Fruit fly (Drosophila melanogaster) Kc167 (cell line): ENCODE measurements around the gene CG5611.

Source experiments
- Myc ChIP-seq: fragments of >200 bp; optimal IDR thresholded peaks from 2 replicates; lab custom pipeline; 2017; ENCODE audit warnings: missing external identifiers
- Sin3A ChIP-seq: fragments of >200 bp; optimal IDR thresholded peaks from 2 replicates; lab custom pipeline; 2018; ENCODE audit warnings: missing external identifiers
- h ChIP-seq: fragments of >200 bp; optimal IDR thresholded peaks from 3 replicates; lab custom pipeline; 2018; ENCODE audit warnings: missing external identifiers
- insv ChIP-seq: fragments of >200 bp; optimal IDR thresholded peaks from 3 replicates; lab custom pipeline; 2018; ENCODE audit warnings: missing external identifiers
- psq ChIP-seq: fragments of >200 bp; optimal IDR thresholded peaks from 2 replicates; lab custom pipeline; 2017; ENCODE audit warnings: missing external identifiers
- ttk ChIP-seq: sonication (Bioruptor generic); optimal IDR thresholded peaks from 2 replicates; lab custom pipeline; 2017; ENCODE audit warnings: missing external identifiers

The CG5611 gene

dm6 chr3R:27655109-27655508, 19.2 kb upstream of the CG5611 start:
- TF ChIP-seq Myc: no peak
- TF ChIP-seq h (lab: Kevin White, UChicago): no peak
- TF ChIP-seq ttk: no peak
- TF ChIP-seq Sin3A (lab: Kevin White, UChicago): no peak
- TF ChIP-seq psq (lab: Kevin White, UChicago): no peak
- no peak for TF ChIP-seq insv (lab: Kevin White, UChicago)

dm6 chr3R:27652156-27652810, 16.4 kb upstream of the CG5611 start, which contains the start of gene RpS10a:
TSS of gene RpS10a (plus strand) at chr3R:27652760.
- no peak for TF ChIP-seq Myc
- no peak for TF ChIP-seq Sin3A (lab: Kevin White, UChicago)

- no peak for TF ChIP-seq Myc
- TF ChIP-seq h (lab: Kevin White, UChicago): no peak
- no peak for TF ChIP-seq psq (lab: Kevin White, UChicago)
- TF ChIP-seq ttk: no peak
Observed at dm6 chr3R:27651710-27652109, 15.8 kb upstream of the CG5611 start.

- TF ChIP-seq insv (lab: Kevin White, UChicago): no peak
- no peak for TF ChIP-seq Sin3A (lab: Kevin White, UChicago)
- no peak for TF ChIP-seq Myc
- TF ChIP-seq psq (lab: Kevin White, UChicago): no peak
- no peak for TF ChIP-seq ttk
- TF ChIP-seq h (lab: Kevin White, UChicago): no peak
Observed at dm6 chr3R:27647817-27648216, 12.0 kb upstream of the CG5611 start.

- TF ChIP-seq insv (lab: Kevin White, UChicago): no peak
- TF ChIP-seq Sin3A (lab: Kevin White, UChicago): no peak
- no peak for TF ChIP-seq h (lab: Kevin White, UChicago)
- TF ChIP-seq Myc: no peak
- TF ChIP-seq psq (lab: Kevin White, UChicago): no peak
- no peak for TF ChIP-seq ttk
Observed at dm6 chr3R:27643080-27643479, 7.2 kb upstream of the CG5611 start.

dm6 chr3R:27637264-27637860, 1.5 kb upstream of the CG5611 start:
- no peak for TF ChIP-seq psq (lab: Kevin White, UChicago)
- no peak for TF ChIP-seq h (lab: Kevin White, UChicago)
- TF ChIP-seq ttk: no peak
- TF ChIP-seq Myc: no peak
- no peak for TF ChIP-seq insv (lab: Kevin White, UChicago)
- no peak for TF ChIP-seq Sin3A (lab: Kevin White, UChicago)

dm6 chr3R:27636720-27637119, 860 bp upstream of the CG5611 start:
- TF ChIP-seq Myc (no peak), h (lab: Kevin White, UChicago) (no peak), ttk (no peak), insv (lab: Kevin White, UChicago) (no peak), psq (lab: Kevin White, UChicago) (no peak), Sin3A (lab: Kevin White, UChicago) (no peak)

dm6 chr3R:27625911-27626310, 9.9 kb downstream of the CG5611 start, which contains the start of gene CG5612:
TSS of gene CG5612 (minus strand) at chr3R:27626011.
- TF ChIP-seq ttk (no peak), Sin3A (lab: Kevin White, UChicago) (no peak), h (lab: Kevin White, UChicago) (no peak), insv (lab: Kevin White, UChicago) (no peak), psq (lab: Kevin White, UChicago) (no peak)

- TF ChIP-seq Sin3A (lab: Kevin White, UChicago): no peak
- no peak for TF ChIP-seq Myc
- TF ChIP-seq insv (lab: Kevin White, UChicago): no peak
- TF ChIP-seq psq (lab: Kevin White, UChicago): no peak
- no peak for TF ChIP-seq h (lab: Kevin White, UChicago)
- TF ChIP-seq ttk: no peak
Observed at dm6 chr3R:27622993-27623392, 12.9 kb downstream of the CG5611 start.

dm6 chr3R:27621861-27622260, 14.0 kb downstream of the CG5611 start:
- TF ChIP-seq Sin3A (lab: Kevin White, UChicago) (no peak), Myc (no peak), insv (lab: Kevin White, UChicago) (no peak), ttk (no peak), h (lab: Kevin White, UChicago) (no peak), psq (lab: Kevin White, UChicago) (no peak)

- TF ChIP-seq ttk (no peak), insv (lab: Kevin White, UChicago) (no peak)
Observed at dm6 chr3R:27616493-27616892, 19.4 kb downstream of the CG5611 start.

- no peak for TF ChIP-seq psq (lab: Kevin White, UChicago)
- TF ChIP-seq Myc: no peak
- TF ChIP-seq Sin3A (lab: Kevin White, UChicago): no peak
- TF ChIP-seq ttk: no peak
- no peak for TF ChIP-seq insv (lab: Kevin White, UChicago)
- TF ChIP-seq h (lab: Kevin White, UChicago): no peak
Observed at dm6 chr3R:27613814-27614213, 22.0 kb downstream of the CG5611 start.

dm6 chr3R:27610622-27611021, 25.2 kb downstream of the CG5611 start:
- TF ChIP-seq h (lab: Kevin White, UChicago): no peak
- no peak for TF ChIP-seq insv (lab: Kevin White, UChicago)
- TF ChIP-seq Sin3A (lab: Kevin White, UChicago): no peak
- no peak for TF ChIP-seq psq (lab: Kevin White, UChicago)
- TF ChIP-seq Myc: no peak
- no peak for TF ChIP-seq ttk
